Worm (Caenorhabditis elegans) whole organism, L3 larva: ENCODE data around the gene acbp-8.

Source experiments
- ama-1 ChIP-seq: fragments of 150-350 bp; optimal IDR thresholded peaks from 2 replicates; lab custom pipeline; 2018
- egl-27 ChIP-seq: sonication (generic microtip); optimal IDR thresholded peaks from 4 replicates; lab custom pipeline; 2017; ENCODE audit warnings: missing biosample characterization, missing genetic modification reagents, missing genetic modification characterization
- egl-5 ChIP-seq: fragments of 150-350 bp; optimal IDR thresholded peaks from 2 replicates; lab custom pipeline; 2017; ENCODE audit warnings: missing biosample characterization, missing genetic modification reagents, missing genetic modification characterization, inconsistent platforms
- elt-3 ChIP-seq, 3 experiments: fragments of 150-350 bp in 1 of 3; sonication (generic microtip) in 2 of 3; optimal IDR thresholded peaks; 2 replicates in 2 of 3; 4 replicates in 1 of 3; lab custom pipeline; 2014 to 2017; ENCODE audit warnings: missing biosample characterization in 3 of 3, missing genetic modification characterization in 3 of 3
- fos-1 ChIP-seq: fragments of 150-350 bp; optimal IDR thresholded peaks from 2 replicates; lab custom pipeline; 2014; ENCODE audit warnings: missing biosample characterization, missing genetic modification characterization
- jun-1 ChIP-seq: fragments of 150-350 bp; optimal IDR thresholded peaks from 2 replicates; lab custom pipeline; 2014; ENCODE audit warnings: missing biosample characterization, missing genetic modification reagents, missing genetic modification characterization
- nhr-237 ChIP-seq: fragments of 150-350 bp; optimal IDR thresholded peaks from 2 replicates; lab custom pipeline; 2014; ENCODE audit warnings: missing biosample characterization, missing genetic modification characterization
- pqm-1 ChIP-seq: fragments of 150-350 bp; optimal IDR thresholded peaks from 2 replicates; lab custom pipeline; 2017; ENCODE audit warnings: missing biosample characterization, missing genetic modification characterization, inconsistent platforms
- snpc-4 ChIP-seq: fragments of 150-350 bp; optimal IDR thresholded peaks from 2 replicates; lab custom pipeline; 2014; ENCODE audit warnings: missing biosample characterization, missing genetic modification characterization
- unc-62 ChIP-seq: fragments of 150-350 bp; sonication (generic microtip); optimal IDR thresholded peaks from 4 replicates; lab custom pipeline; 2014; ENCODE audit warnings: missing biosample characterization, missing genetic modification reagents, missing genetic modification characterization
- ztf-11 ChIP-seq: fragments of 150-350 bp; optimal IDR thresholded peaks from 2 replicates; lab custom pipeline; 2014; ENCODE audit warnings: missing biosample characterization, missing genetic modification characterization

DNA sequence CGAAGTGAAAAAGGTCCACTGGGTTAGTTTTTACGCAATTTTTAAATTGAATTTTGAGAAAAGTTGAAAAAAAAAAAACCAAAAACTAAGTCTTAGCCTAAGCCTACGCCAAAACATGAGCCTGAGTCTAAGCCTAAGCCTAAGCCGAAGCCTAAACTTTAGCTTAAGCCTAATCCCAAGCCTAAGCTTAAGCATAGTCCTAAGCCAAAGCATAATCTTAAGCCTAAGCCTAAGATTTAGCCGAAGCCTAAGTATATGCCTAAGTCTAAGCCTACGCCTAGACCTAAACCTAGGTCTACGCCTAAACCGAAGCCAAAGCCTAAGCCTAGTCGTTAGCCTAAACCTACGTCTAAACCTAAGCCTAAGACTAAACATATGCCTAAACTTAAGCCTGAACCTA, 12.8 kb downstream of the acbp-8 start:
- TF ChIP-seq ama-1 (lab: Kevin White, UChicago) (no peak), elt-3 (tag; optimal IDR thresholded peaks at IDR 0.05; lab: Kevin White, UChicago) (no peak), nhr-237 (no peak), egl-5 (tag; lab: Kevin White, UChicago) (no peak), egl-27 (no peak), snpc-4 (no peak), unc-62 (GFP tag; lab: Kevin White, UChicago) (no peak), pqm-1 (tag; lab: Kevin White, UChicago) (no peak), ztf-11 (no peak), jun-1 (tag; lab: Kevin White, UChicago) (no peak), fos-1 (tag; lab: Kevin White, UChicago) (no peak)
